Worm (Caenorhabditis elegans) whole organism, late embryonic: ENCODE data around the gene B0244.9.

Source experiments
- C08G9.2 ChIP-seq: sonication (generic microtip); optimal IDR thresholded peaks from 2 replicates; lab custom pipeline; 2016; ENCODE audit warnings: mild to moderate bottlenecking, missing genetic modification characterization, moderate library complexity, missing compliant biosample characterization
- C38D4.7 ChIP-seq: fragments of 200-800 bp; sonication (Bioruptor generic); optimal IDR thresholded peaks from 2 replicates; lab custom pipeline; 2018; ENCODE audit warnings: mild to moderate bottlenecking, missing genetic modification characterization, moderate library complexity, missing compliant biosample characterization
- K02D7.2 ChIP-seq: sonication (generic microtip); optimal IDR thresholded peaks from 2 replicates; lab custom pipeline; 2017; ENCODE audit warnings: mild to moderate bottlenecking, missing genetic modification characterization, missing compliant biosample characterization
- K09A11.1 ChIP-seq: sonication (generic microtip); optimal IDR thresholded peaks from 2 replicates; lab custom pipeline; 2017; ENCODE audit warnings: antibody characterized with exemption, mild to moderate bottlenecking, missing genetic modification characterization, missing compliant biosample characterization; ENCODE audit not compliant: insufficient read depth
- T23F11.4 ChIP-seq: fragments of 200-800 bp; sonication (Bioruptor generic); optimal IDR thresholded peaks from 2 replicates; lab custom pipeline; 2018; ENCODE audit warnings: mild to moderate bottlenecking, missing genetic modification characterization, missing compliant biosample characterization
- Y22D7AL.16 ChIP-seq: sonication (generic microtip); optimal IDR thresholded peaks from 2 replicates; lab custom pipeline; 2016; ENCODE audit warnings: missing genetic modification characterization, missing compliant biosample characterization
- ahr-1 ChIP-seq: sonication (generic microtip); optimal IDR thresholded peaks from 2 replicates; lab custom pipeline; 2016; ENCODE audit warnings: missing genetic modification characterization, missing compliant biosample characterization
- ama-1 ChIP-seq: fragments of 150-350 bp; optimal IDR thresholded peaks from 2 replicates; lab custom pipeline; 2014
- ceh-14 ChIP-seq: sonication (generic microtip); optimal IDR thresholded peaks from 2 replicates; lab custom pipeline; 2016; ENCODE audit warnings: missing genotype, missing genetic modification characterization, missing compliant biosample characterization
- ceh-18 ChIP-seq: sonication (generic microtip); optimal IDR thresholded peaks from 2 replicates; lab custom pipeline; 2016; ENCODE audit warnings: missing genetic modification characterization, missing compliant biosample characterization
- ceh-19 ChIP-seq: fragments of 200-800 bp; sonication (Bioruptor generic); optimal IDR thresholded peaks from 2 replicates; lab custom pipeline; 2018; ENCODE audit warnings: mild to moderate bottlenecking, missing genetic modification characterization, missing compliant biosample characterization
- ceh-30 ChIP-seq: fragments of 150-350 bp; optimal IDR thresholded peaks from 2 replicates; lab custom pipeline; 2014; ENCODE audit warnings: missing biosample characterization, missing genetic modification characterization
- ceh-31 ChIP-seq: sonication (generic microtip); optimal IDR thresholded peaks from 2 replicates; lab custom pipeline; 2016; ENCODE audit warnings: missing genetic modification characterization, missing compliant biosample characterization
- ceh-48 ChIP-seq: sonication (generic microtip); optimal IDR thresholded peaks from 2 replicates; lab custom pipeline; 2016; ENCODE audit warnings: missing genetic modification characterization, inconsistent platforms, missing compliant biosample characterization
- ceh-6 ChIP-seq: fragments of 200-800 bp; sonication (Bioruptor generic); optimal IDR thresholded peaks from 2 replicates; lab custom pipeline; 2018; ENCODE audit warnings: mild to moderate bottlenecking, missing genetic modification characterization, missing compliant biosample characterization
- che-1 ChIP-seq: sonication (generic microtip); optimal IDR thresholded peaks from 2 replicates; lab custom pipeline; 2016; ENCODE audit warnings: mild to moderate bottlenecking, missing genetic modification characterization, missing compliant biosample characterization
- dmd-4 ChIP-seq: sonication (generic microtip); optimal IDR thresholded peaks from 2 replicates; lab custom pipeline; 2016; ENCODE audit warnings: borderline replicate concordance, missing genetic modification characterization, missing compliant biosample characterization
- dve-1 ChIP-seq: sonication (generic microtip); optimal IDR thresholded peaks from 2 replicates; lab custom pipeline; 2017; ENCODE audit warnings: antibody characterized with exemption, mild to moderate bottlenecking, missing genetic modification characterization, missing compliant biosample characterization
- elt-4 ChIP-seq: sonication (generic microtip); optimal IDR thresholded peaks from 2 replicates; lab custom pipeline; 2016; ENCODE audit warnings: missing genetic modification characterization, missing compliant biosample characterization
- ets-4 ChIP-seq: sonication (generic microtip); optimal IDR thresholded peaks from 2 replicates; lab custom pipeline; 2016; ENCODE audit warnings: missing genetic modification characterization, missing compliant biosample characterization
- eyg-1 ChIP-seq: sonication (generic microtip); optimal IDR thresholded peaks from 2 replicates; lab custom pipeline; 2016; ENCODE audit warnings: missing genotype, missing genetic modification characterization, missing compliant biosample characterization
- hlh-13 ChIP-seq: fragments of 200-800 bp; sonication (Bioruptor generic); optimal IDR thresholded peaks from 2 replicates; lab custom pipeline; 2018; ENCODE audit warnings: mild to moderate bottlenecking, missing genetic modification characterization, missing compliant biosample characterization
- hlh-6 ChIP-seq: sonication (generic microtip); optimal IDR thresholded peaks from 2 replicates; lab custom pipeline; 2016; ENCODE audit warnings: missing genotype, missing genetic modification characterization, missing compliant biosample characterization
- lim-6 ChIP-seq: sonication (generic microtip); optimal IDR thresholded peaks from 2 replicates; lab custom pipeline; 2016; ENCODE audit warnings: missing genetic modification characterization, missing compliant biosample characterization
- lin-11 ChIP-seq: fragments of 200-800 bp; sonication (Bioruptor generic); optimal IDR thresholded peaks from 2 replicates; lab custom pipeline; 2018; ENCODE audit warnings: mild to moderate bottlenecking, missing genetic modification characterization, missing compliant biosample characterization
- madf-2 ChIP-seq: sonication (generic microtip); optimal IDR thresholded peaks from 2 replicates; lab custom pipeline; 2017; ENCODE audit warnings: missing genetic modification characterization, missing compliant biosample characterization
- mec-3 ChIP-seq: sonication (generic microtip); optimal IDR thresholded peaks from 2 replicates; lab custom pipeline; 2016; ENCODE audit warnings: borderline replicate concordance, missing genetic modification characterization, missing compliant biosample characterization
- nhr-11 ChIP-seq: fragments of 150-350 bp; optimal IDR thresholded peaks from 2 replicates; lab custom pipeline; 2014; ENCODE audit warnings: missing biosample characterization, missing genetic modification characterization
- nhr-232 ChIP-seq: sonication (generic microtip); optimal IDR thresholded peaks from 2 replicates; lab custom pipeline; 2016; ENCODE audit warnings: missing genetic modification characterization, missing compliant biosample characterization
- odd-2 ChIP-seq: sonication (generic microtip); optimal IDR thresholded peaks from 2 replicates; lab custom pipeline; 2017; ENCODE audit warnings: antibody characterized with exemption, mild to moderate bottlenecking, missing genetic modification characterization, missing compliant biosample characterization
- ref-2 ChIP-seq: sonication (generic microtip); optimal IDR thresholded peaks from 2 replicates; lab custom pipeline; 2016; ENCODE audit warnings: missing genetic modification characterization, missing compliant biosample characterization
- sox-2 ChIP-seq: fragments of 200-800 bp; sonication (Bioruptor generic); IDR thresholded peaks from 2 replicates; pipeline ENCODE4 v1.3.6; 2022; ENCODE audit warnings: missing genetic modification reagents, missing genetic modification characterization, missing compliant biosample characterization
- sox-4 ChIP-seq: sonication (generic microtip); optimal IDR thresholded peaks from 2 replicates; lab custom pipeline; 2017; ENCODE audit warnings: mild to moderate bottlenecking, missing genetic modification characterization, inconsistent platforms, missing compliant biosample characterization
- syd-9 ChIP-seq: sonication (generic microtip); optimal IDR thresholded peaks from 2 replicates; lab custom pipeline; 2016; ENCODE audit warnings: mild to moderate bottlenecking, missing genetic modification characterization, moderate library complexity, missing compliant biosample characterization
- tbx-7 ChIP-seq: sonication (generic microtip); optimal IDR thresholded peaks from 2 replicates; lab custom pipeline; 2016; ENCODE audit warnings: missing genotype, missing genetic modification characterization, missing compliant biosample characterization
- ttx-3 ChIP-seq: sonication (generic microtip); optimal IDR thresholded peaks from 2 replicates; lab custom pipeline; 2016; ENCODE audit warnings: missing genetic modification reagents, missing genetic modification characterization, missing compliant biosample characterization
- unc-86 ChIP-seq: sonication (generic microtip); optimal IDR thresholded peaks from 2 replicates; lab custom pipeline; 2016; ENCODE audit warnings: missing genetic modification characterization, missing compliant biosample characterization
- zip-5 ChIP-seq: sonication (generic microtip); optimal IDR thresholded peaks from 2 replicates; lab custom pipeline; 2016; ENCODE audit warnings: missing genetic modification characterization, missing compliant biosample characterization
- ztf-16 ChIP-seq: sonication (generic microtip); optimal IDR thresholded peaks from 2 replicates; lab custom pipeline; 2017; ENCODE audit warnings: missing genetic modification characterization, missing compliant biosample characterization

Gene B0244.9

DNA sequence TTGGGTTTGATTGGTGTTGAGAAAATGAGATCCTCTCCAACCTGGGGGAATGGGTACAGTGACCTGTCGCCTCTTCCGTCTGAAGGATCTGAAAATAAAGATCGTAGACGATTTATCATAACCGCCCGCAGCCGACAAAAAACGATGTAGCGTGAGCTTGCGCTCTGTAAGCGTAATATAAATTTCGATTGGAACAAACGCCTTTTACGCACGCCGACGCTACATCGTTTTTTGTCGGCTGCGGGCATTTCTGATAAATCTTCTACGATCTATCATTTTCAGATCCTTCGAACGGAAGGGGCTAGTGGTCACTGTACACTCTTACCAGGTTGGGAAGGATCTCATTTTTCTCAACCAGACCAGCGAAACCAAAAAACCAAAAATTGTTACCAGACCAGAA lies 17.5 kb upstream of the B0244.9 start:
- TF ChIP-seq K02D7.2 (tag; lab: Kevin White, UChicago) (no peak), sox-2 (GFP tag; lab: Robert Waterston, UW) (no peak), K09A11.1 (tag; lab: Kevin White, UChicago) (no peak), lim-6 (tag; lab: Kevin White, UChicago) (no peak), tbx-7 (tag; lab: Kevin White, UChicago) (no peak), unc-86 (tag; lab: Kevin White, UChicago) (no peak), odd-2 (tag; lab: Kevin White, UChicago) (no peak), sox-4 (tag; lab: Kevin White, UChicago) (no peak), ceh-6 (GFP tag; lab: Kevin White, UChicago) (no peak), ceh-14 (no peak), T23F11.4 (GFP tag; lab: Kevin White, UChicago) (no peak), madf-2 (no peak), ztf-16 (tag; lab: Kevin White, UChicago) (no peak), Y22D7AL.16 (tag; lab: Kevin White, UChicago) (no peak), ceh-48 (tag; lab: Kevin White, UChicago) (no peak), ama-1 (no peak)

DNA sequence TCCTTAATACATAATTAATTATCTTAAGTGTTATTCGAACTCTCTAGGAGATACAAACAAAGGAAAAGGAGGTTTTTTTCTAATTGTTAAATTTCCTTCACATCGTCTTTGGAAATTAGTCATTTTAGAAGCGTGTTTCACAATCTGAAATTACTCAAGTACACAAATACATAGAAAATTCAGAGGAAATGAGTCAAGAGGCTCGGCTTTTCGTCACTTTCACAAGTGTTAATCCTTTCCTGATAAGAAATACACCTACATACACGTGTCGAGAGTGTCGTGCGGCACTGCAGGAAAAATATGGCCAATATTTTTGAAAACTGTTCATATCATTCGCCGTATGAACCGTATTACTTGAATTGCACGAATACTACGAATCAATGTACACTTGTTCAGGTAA lies 16.4 kb upstream of the B0244.9 start, which contains the start of gene B0244.4:
B0244.4 (plus strand) TSS at position 301 of the 400 bp plus-strand sequence.
- TF ChIP-seq ztf-16 (tag; lab: Kevin White, UChicago) (no peak), zip-5 (tag; lab: Kevin White, UChicago) (no peak), syd-9 (no peak), ceh-18 (tag; lab: Kevin White, UChicago) (no peak), hlh-6 (tag; lab: Kevin White, UChicago) (no peak), ahr-1 (tag; lab: Kevin White, UChicago) (no peak), sox-2 (GFP tag; lab: Robert Waterston, UW) (no peak), che-1 (tag; lab: Kevin White, UChicago) (no peak), ceh-31 (no peak), dve-1 (tag; lab: Kevin White, UChicago) (no peak), ets-4 (tag; lab: Kevin White, UChicago) (no peak), lim-6 (tag; lab: Kevin White, UChicago) (no peak), nhr-232 (tag; lab: Kevin White, UChicago) (no peak), eyg-1 (tag; lab: Kevin White, UChicago) (no peak), ama-1 (no peak), lin-11 (no peak)

DNA sequence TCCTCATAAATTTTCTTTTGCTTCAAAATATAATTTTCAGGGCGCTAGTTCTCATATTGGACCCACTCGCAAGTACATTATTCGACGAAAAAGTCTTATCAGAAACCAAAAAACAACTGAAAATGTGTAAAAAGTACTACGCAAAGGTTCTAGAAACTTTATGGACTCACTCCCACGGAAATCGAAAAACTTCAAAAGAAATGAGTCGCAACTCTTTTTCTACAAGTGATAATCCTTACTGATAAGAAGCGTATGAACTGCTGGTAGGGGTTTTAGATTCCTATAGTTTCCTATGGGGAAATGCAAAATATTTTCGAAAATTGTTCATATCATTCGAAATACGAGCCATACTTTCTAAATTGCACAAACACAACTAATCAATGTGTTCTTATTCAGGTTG lies 13.7 kb upstream of the B0244.9 start, which contains the start of gene B0244.5:
B0244.5 (plus strand) TSS at position 301 of the 400 bp plus-strand sequence.
- TF ChIP-seq ceh-19 (no peak), ttx-3 (no peak), ref-2 (tag; lab: Kevin White, UChicago) (no peak), nhr-232 (tag; lab: Kevin White, UChicago) (no peak), eyg-1 (tag; lab: Kevin White, UChicago) (no peak), ceh-14 (no peak), zip-5 (tag; lab: Kevin White, UChicago) (no peak), nhr-11 (tag; lab: Kevin White, UChicago) (no peak), C38D4.7 (GFP tag; lab: Kevin White, UChicago) (no peak), hlh-13 (GFP tag; lab: Kevin White, UChicago) (no peak), dmd-4 (tag; lab: Kevin White, UChicago) (no peak), ceh-30 (tag; lab: Kevin White, UChicago) (no peak), tbx-7 (tag; lab: Kevin White, UChicago) (no peak), C08G9.2 (tag; lab: Kevin White, UChicago) (no peak), mec-3 (tag; lab: Kevin White, UChicago) (no peak), syd-9 (no peak), K02D7.2 (tag; lab: Kevin White, UChicago) (no peak), elt-4 (no peak)
- TF ChIP-seq, all 69 proteins: peak for 0
